Fruit fly (Drosophila melanogaster): ENCODE data around the gene CG10469.

The CG10469 gene

DNA sequence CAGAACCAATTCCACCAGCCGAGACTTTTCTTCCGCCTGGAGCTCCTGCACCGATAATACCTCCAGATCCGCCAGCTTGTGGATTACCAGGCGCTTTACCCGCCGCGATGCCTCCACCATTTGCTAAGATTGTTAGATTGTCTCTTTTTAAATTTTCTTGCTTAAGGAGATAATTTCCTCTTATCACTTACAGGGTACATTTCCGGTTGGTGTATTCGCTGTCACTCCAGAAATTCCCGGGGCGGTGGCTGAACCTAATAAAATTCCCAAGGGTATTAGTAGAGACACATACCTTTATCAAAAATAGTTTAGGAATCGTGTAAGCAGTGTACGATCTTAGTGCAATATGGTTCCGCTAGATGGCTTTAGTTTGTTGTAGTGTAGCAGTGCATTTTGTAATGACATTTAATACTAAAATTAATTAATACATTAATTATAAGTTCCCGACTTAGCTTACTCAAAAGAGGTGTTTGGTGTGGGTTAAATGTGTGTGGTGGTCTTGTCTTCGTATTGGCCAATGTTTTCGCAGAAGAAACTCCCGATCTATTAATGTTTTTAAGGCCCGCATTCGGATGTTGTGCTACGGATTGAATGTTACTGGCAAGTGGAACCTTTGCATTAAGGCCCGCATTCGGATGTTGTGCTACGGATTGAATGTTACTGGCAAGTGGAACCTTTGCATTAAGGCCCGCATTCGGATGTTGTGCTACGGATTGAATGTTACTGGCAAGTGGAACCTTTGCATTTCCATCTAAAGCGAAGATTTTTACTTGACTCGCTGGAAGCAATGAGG, 31.7 kb upstream of the CG10469 start (continued):
- peak; percentile 41; the same call in 1 of the 2 replicates for TF ChIP-seq danr (GFP tag; IDR thresholded peaks at IDR 0.05)
- no peak for TF ChIP-seq exex (tag; optimal IDR thresholded peaks at IDR 0.05)
- TF ChIP-seq vvl (GFP tag; IDR thresholded peaks at IDR 0.05), result peak; percentile 96
- peak; percentile 65 for TF ChIP-seq CrebB (tag; optimal IDR thresholded peaks at IDR 0.05)
- peak; percentile 89 for TF ChIP-seq CG1233 (GFP tag; optimal IDR thresholded peaks at IDR 0.05)
- peak; percentile 79 for TF ChIP-seq CG1603 (tag; optimal IDR thresholded peaks at IDR 0.05)
- TF ChIP-seq CG34224 (GFP tag; IDR thresholded peaks at IDR 0.05; ENCODE audit: partially characterized antibody), result no peak
- peak; percentile 87 for TF ChIP-seq nau (GFP tag; optimal IDR thresholded peaks at IDR 0.05)
- TF ChIP-seq Vsx1 (GFP tag; optimal IDR thresholded peaks at IDR 0.05), result peak; percentile 82
- peak; percentile 84 for TF ChIP-seq sens-2 (GFP tag; IDR thresholded peaks at IDR 0.05)
- peak; percentile 69; the same call in 1 of the 2 replicates for TF ChIP-seq Ada2b (GFP tag; IDR thresholded peaks at IDR 0.05)
- no peak for TF ChIP-seq Doc3 (GFP tag; IDR thresholded peaks at IDR 0.05; ENCODE audit: partially characterized antibody)
- TF ChIP-seq CG12155 (GFP tag; optimal IDR thresholded peaks at IDR 0.05), result peak; percentile 59
- peak; percentile 26 for TF ChIP-seq Myb (GFP tag; optimal IDR thresholded peaks at IDR 0.05)
- TF ChIP-seq pzg (GFP tag; optimal IDR thresholded peaks at IDR 0.05), result peak; percentile 17
- TF ChIP-seq gfzf (GFP tag; optimal IDR thresholded peaks at IDR 0.05), result peak; percentile 26
- TF ChIP-seq CG12769 (tag; optimal IDR thresholded peaks at IDR 0.05), result peak; percentile 88
- no peak for TF ChIP-seq Dll (GFP tag; IDR thresholded peaks at IDR 0.05; ENCODE audit: partially characterized antibody)
- peak; percentile 65 for TF ChIP-seq CG2116 (GFP tag; optimal IDR thresholded peaks at IDR 0.05)
- TF ChIP-seq CG15479 (GFP tag; optimal IDR thresholded peaks at IDR 0.05), result no peak
- no peak for TF ChIP-seq CG1832 (GFP tag; optimal IDR thresholded peaks at IDR 0.05)
- TF ChIP-seq CG17361 (GFP tag; IDR thresholded peaks at IDR 0.05), result peak; percentile 66
- peak; percentile 89 for TF ChIP-seq bcd (GFP tag; optimal IDR thresholded peaks at IDR 0.05)
- TF ChIP-seq rib (GFP tag; IDR thresholded peaks at IDR 0.05), result no peak
- TF ChIP-seq CG12744 (GFP tag; optimal IDR thresholded peaks at IDR 0.05), result no peak
- TF ChIP-seq CG17186 (GFP tag; optimal IDR thresholded peaks at IDR 0.05), result peak; percentile 49
- peak; percentile 89 for TF ChIP-seq Meics (GFP tag; optimal IDR thresholded peaks at IDR 0.05)
- peak; percentile 47 for TF ChIP-seq CG4820 (GFP tag; optimal IDR thresholded peaks at IDR 0.05)
- peak; percentile 41 for TF ChIP-seq Xrp1 (GFP tag; IDR thresholded peaks at IDR 0.05)
- peak; percentile 61; the same call in 1 of the 2 replicates for TF ChIP-seq bowl (GFP tag; IDR thresholded peaks at IDR 0.05)
- peak; percentile 83 for TF ChIP-seq Nf-YA (GFP tag; IDR thresholded peaks at IDR 0.05)
- peak; percentile 5 for TF ChIP-seq Abd-B (GFP tag; optimal IDR thresholded peaks at IDR 0.05)
- no peak for TF ChIP-seq CG15073 (GFP tag; optimal IDR thresholded peaks at IDR 0.05)
- peak; percentile 67 for TF ChIP-seq CG3847 (GFP tag; IDR thresholded peaks at IDR 0.05)
- TF ChIP-seq Hr39 (optimal IDR thresholded peaks at IDR 0.05), result no peak
- peak; percentile 12 for TF ChIP-seq ftz-f1 (GFP tag; optimal IDR thresholded peaks at IDR 0.05)
- peak in 1 of 2 experiments; percentile 22 for TF ChIP-seq crp (GFP tag; optimal IDR thresholded peaks at IDR 0.05)
- peak; percentile 10 for TF ChIP-seq sd (tag; optimal IDR thresholded peaks at IDR 0.05)
- peak; percentile 45 for TF ChIP-seq CG1647 (GFP tag; optimal IDR thresholded peaks at IDR 0.05)
- TF ChIP-seq CG4707 (GFP tag; optimal IDR thresholded peaks at IDR 0.05), result peak; percentile 83
- TF ChIP-seq CG34376 (GFP tag; optimal IDR thresholded peaks at IDR 0.05), result peak; percentile 87
- no peak for TF ChIP-seq cad (GFP tag; optimal IDR thresholded peaks at IDR 0.05)
- peak; percentile 42 for TF ChIP-seq Taf1 (GFP tag; IDR thresholded peaks at IDR 0.05)
- peak; percentile 23 for TF ChIP-seq CG14965 (GFP tag; optimal IDR thresholded peaks at IDR 0.05; ENCODE audit: borderline replicate concordance)
- TF ChIP-seq Neu2 (GFP tag; optimal IDR thresholded peaks at IDR 0.05; ENCODE audit: borderline replicate concordance), result no peak
